Comparison of ENCODE assay signal across 3 fruit fly cellular contexts in the genomic region with DNA sequence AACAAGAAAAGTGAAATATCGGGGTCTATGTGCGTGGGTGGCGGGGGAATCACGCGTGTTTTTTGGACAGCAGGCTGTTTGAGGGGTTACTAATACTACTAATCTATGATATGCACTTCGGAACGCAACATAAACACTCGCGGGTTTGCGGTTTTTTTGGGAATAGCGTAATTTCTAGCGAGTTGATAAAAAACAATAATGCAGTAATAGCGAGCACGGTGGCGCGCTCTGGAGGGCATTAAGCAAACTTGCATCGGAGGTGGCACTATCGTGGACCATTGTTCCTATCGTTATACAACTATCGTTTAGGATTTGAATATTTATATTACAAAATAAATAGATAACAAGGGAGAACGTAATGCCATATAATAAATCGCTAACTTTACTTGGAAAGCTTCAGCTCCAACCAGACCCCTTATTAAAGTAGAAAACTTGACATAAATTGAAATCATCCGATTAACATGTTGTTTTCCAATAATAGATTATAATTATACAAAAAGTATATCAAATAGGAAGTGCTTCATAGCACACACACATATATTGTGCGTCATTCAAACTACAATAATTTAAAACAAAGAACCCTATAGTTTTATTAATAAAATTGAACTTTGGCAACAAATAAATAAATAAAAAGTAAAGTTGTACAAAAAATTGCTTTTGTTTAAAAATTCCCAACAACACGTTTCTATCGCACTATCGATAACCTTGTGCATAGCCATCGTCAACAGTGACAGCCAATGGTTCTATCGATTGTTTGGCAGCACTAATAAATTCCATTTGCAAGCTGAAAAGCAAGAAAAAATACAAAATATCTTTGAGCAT.
TF ChIP-seq lines count a peak whose summit lies in the region.

TSS of gene Nin (minus strand) at position 240 of the 822 bp plus-strand sequence.
TSS of gene Bub1 (plus strand) at position 557 of the 822 bp plus-strand sequence.

TF ChIP-seq in whole organism, adult, 20 proteins besides CTCF, POLR2A, EP300 and RAD21 (continued from another document):
- TF ChIP-seq Crg-1 (GFP tag; optimal IDR thresholded peaks at IDR 0.05; lab: Kevin White, UChicago) (no peak), CG11617 (GFP tag; optimal IDR thresholded peaks at IDR 0.05; lab: Kevin White, UChicago) (peak; percentile 61), CG33017 (tag; optimal IDR thresholded peaks at IDR 0.05; lab: Kevin White, UChicago) (no peak), CG14711 (tag; optimal IDR thresholded peaks at IDR 0.05; lab: Kevin White, UChicago) (peak; percentile 21)
TF ChIP-seq in whole organism, adult: peak in this region for 10.

TF ChIP-seq in whole organism, embryonic, 481 proteins besides CTCF, POLR2A, EP300 and RAD21 (continued from another document and continues in another):
- TF ChIP-seq Doc3 (GFP tag; IDR thresholded peaks at IDR 0.05; lab: Robert Waterston, UW; ENCODE audit: partially characterized antibody) (peak; percentile 65), jigr1 (GFP tag; IDR thresholded peaks at IDR 0.05; lab: Robert Waterston, UW) (0 out of 3 replicates have a peak, but pooled peaks have one; percentile 30), zfh1 (GFP tag; IDR thresholded peaks at IDR 0.05; lab: Robert Waterston, UW) (0 out of 3 replicates have a peak, but pooled peaks have one; percentile 42), CG17359 (tag; optimal IDR thresholded peaks at IDR 0.05; lab: Kevin White, UChicago) (no peak), pzg (GFP tag; optimal IDR thresholded peaks at IDR 0.05; lab: Kevin White, UChicago) (peak; percentile 44), pho (GFP tag; optimal IDR thresholded peaks at IDR 0.05; lab: Kevin White, UChicago) (peak; percentile 8), CG11398 (GFP tag; optimal IDR thresholded peaks at IDR 0.05; lab: Kevin White, UChicago) (no peak), grau (tag; optimal IDR thresholded peaks at IDR 0.05; lab: Kevin White, UChicago) (peak; percentile 25), hbn (GFP tag; IDR thresholded peaks at IDR 0.05; lab: Robert Waterston, UW; ENCODE audit: partially characterized antibody) (peak; percentile 55), Atf-2 (GFP tag; optimal IDR thresholded peaks at IDR 0.05; lab: Kevin White, UChicago) (no peak), CG18599 (GFP tag; optimal IDR thresholded peaks at IDR 0.05; lab: Kevin White, UChicago) (no peak), tgo (GFP tag; IDR thresholded peaks at IDR 0.05; lab: Robert Waterston, UW) (no peak), nerfin-2 (GFP tag; IDR thresholded peaks at IDR 0.05; lab: Robert Waterston, UW; ENCODE audit: partially characterized antibody) (peak; percentile 72), ranshi (GFP tag; IDR thresholded peaks at IDR 0.05; lab: Robert Waterston, UW) (0 out of 2 replicates have a peak, but pooled peaks have one; percentile 33), Chrac-16 (GFP tag; optimal IDR thresholded peaks at IDR 0.05; lab: Kevin White, UChicago) (peak; percentile 14), chinmo (GFP tag; IDR thresholded peaks at IDR 0.05; lab: Robert Waterston, UW; ENCODE audit: partially characterized antibody) (peak; percentile 64; the same call in 3 of the 4 replicates), CG12155 (GFP tag; optimal IDR thresholded peaks at IDR 0.05; lab: Kevin White, UChicago) (peak; percentile 78), CG7556 (GFP tag; optimal IDR thresholded peaks at IDR 0.05; lab: Kevin White, UChicago) (peak; percentile 10), CG13624 (GFP tag; optimal IDR thresholded peaks at IDR 0.05; lab: Kevin White, UChicago) (peak; percentile 16), Nf-YC (tag; optimal IDR thresholded peaks at IDR 0.05; lab: Kevin White, UChicago) (no peak), Xbp1 (GFP tag; optimal IDR thresholded peaks at IDR 0.05; lab: Kevin White, UChicago) (peak; percentile 52), CG3726 (GFP tag; IDR thresholded peaks at IDR 0.05; lab: Robert Waterston, UW) (no peak), gce (GFP tag; IDR thresholded peaks at IDR 0.05; lab: Robert Waterston, UW) (0 out of 3 replicates have a peak, but pooled peaks have one; percentile 47), bsh (GFP tag; optimal IDR thresholded peaks at IDR 0.05; lab: Kevin White, UChicago) (no peak), CG15011 (GFP tag; optimal IDR thresholded peaks at IDR 0.05; lab: Kevin White, UChicago) (no peak), vvl (GFP tag; IDR thresholded peaks at IDR 0.05; lab: Robert Waterston, UW) (peak; percentile 69), CG7963 (GFP tag; IDR thresholded peaks at IDR 0.05; lab: Robert Waterston, UW; ENCODE audit: partially characterized antibody) (peak; percentile 81), CG9215 (GFP tag; IDR thresholded peaks at IDR 0.05; lab: Robert Waterston, UW) (peak; percentile 45), sd (tag; optimal IDR thresholded peaks at IDR 0.05; lab: Kevin White, UChicago) (peak; percentile 62), CG7357 (GFP tag; IDR thresholded peaks at IDR 0.05; lab: Robert Waterston, UW) (no peak), CG18262 (tag; optimal IDR thresholded peaks at IDR 0.05; lab: Kevin White, UChicago) (peak; percentile 30), CG17186 (GFP tag; optimal IDR thresholded peaks at IDR 0.05; lab: Kevin White, UChicago) (peak; percentile 18), tna (GFP tag; IDR thresholded peaks at IDR 0.05; lab: Robert Waterston, UW; ENCODE audit: partially characterized antibody) (peak; percentile 46), CG2116 (GFP tag; optimal IDR thresholded peaks at IDR 0.05; lab: Kevin White, UChicago) (peak; percentile 55), CG6683 (GFP tag; optimal IDR thresholded peaks at IDR 0.05; lab: Kevin White, UChicago) (no peak), CG10321 (GFP tag; IDR thresholded peaks at IDR 0.05; lab: Robert Waterston, UW) (no peak), CG18476 (GFP tag; optimal IDR thresholded peaks at IDR 0.05; lab: Kevin White, UChicago) (peak; percentile 0), CG14710 (tag; optimal IDR thresholded peaks at IDR 0.05; lab: Kevin White, UChicago) (peak; percentile 64), CG6272 (GFP tag; IDR thresholded peaks at IDR 0.05; lab: Robert Waterston, UW) (peak; percentile 72), Antp (GFP tag; optimal IDR thresholded peaks at IDR 0.05; lab: Kevin White, UChicago) (peak; percentile 8), CG34422 (GFP tag; IDR thresholded peaks at IDR 0.05; lab: Robert Waterston, UW) (peak; percentile 59; the same call in 1 of the 3 replicates), Med (GFP tag; lab: Kevin White, UChicago) (peak; percentile 93), CG3847 (GFP tag; IDR thresholded peaks at IDR 0.05; lab: Robert Waterston, UW) (peak; percentile 57), nerfin-1 (tag; optimal IDR thresholded peaks at IDR 0.05; lab: Kevin White, UChicago) (no peak), ara (GFP tag; IDR thresholded peaks at IDR 0.05; lab: Robert Waterston, UW) (no peak), CG8924 (tag; optimal IDR thresholded peaks at IDR 0.05; lab: Kevin White, UChicago) (peak; percentile 27), CG10209 (GFP tag; optimal IDR thresholded peaks at IDR 0.05; lab: Kevin White, UChicago) (no peak), CG13894 (tag; optimal IDR thresholded peaks at IDR 0.05; lab: Kevin White, UChicago) (no peak), CG12391 (tag; optimal IDR thresholded peaks at IDR 0.05; lab: Kevin White, UChicago) (peak; percentile 46), Sry-β (GFP tag; optimal IDR thresholded peaks at IDR 0.05; lab: Kevin White, UChicago) (peak; percentile 43), CG5953 (GFP tag; IDR thresholded peaks at IDR 0.05; lab: Robert Waterston, UW) (no peak), fd3F (GFP tag; optimal IDR thresholded peaks at IDR 0.05; lab: Kevin White, UChicago) (no peak), Lim3 (GFP tag; IDR thresholded peaks at IDR 0.05; lab: Robert Waterston, UW) (no peak), sr (GFP tag; IDR thresholded peaks at IDR 0.05; lab: Robert Waterston, UW) (peak; percentile 73; the same call in 2 of the 3 replicates), CG3407 (GFP tag; optimal IDR thresholded peaks at IDR 0.05; lab: Kevin White, UChicago) (no peak), ind (GFP tag; optimal IDR thresholded peaks at IDR 0.05; lab: Kevin White, UChicago) (peak; percentile 35)

TF ChIP-seq in whole organism, prepupa, 60 proteins besides CTCF, POLR2A, EP300 and RAD21 (continued from another document):
- TF ChIP-seq pdm3 (GFP tag; optimal IDR thresholded peaks at IDR 0.05; lab: Kevin White, UChicago), result no peak
- no peak for TF ChIP-seq CG11762 (GFP tag; optimal IDR thresholded peaks at IDR 0.05; lab: Kevin White, UChicago; ENCODE audit: insufficient read depth)
- TF ChIP-seq CG11902 (GFP tag; optimal IDR thresholded peaks at IDR 0.05; lab: Kevin White, UChicago), result peak; percentile 2
